Worm (Caenorhabditis elegans) whole organism, L4 larva: ENCODE measurements around the gene ints-11.

Experiments used
- F37D6.2 ChIP-seq: sonication (generic microtip); optimal IDR thresholded peaks from 2 replicates; lab custom pipeline; 2016; ENCODE audit warnings: mild to moderate bottlenecking, missing genetic modification characterization, missing compliant biosample characterization
- F44E2.7 ChIP-seq: fragments of 200-800 bp; sonication (Bioruptor generic); IDR thresholded peaks from 2 replicates; pipeline ENCODE4 v2.1.2; 2022; ENCODE audit warnings: missing genetic modification characterization, missing compliant biosample characterization
- T26A8.4 ChIP-seq: fragments of 200-800 bp; sonication (Bioruptor generic); IDR thresholded peaks from 2 replicates; pipeline ENCODE4 v1.3.6; 2022; ENCODE audit warnings: missing genetic modification characterization, missing compliant biosample characterization
- Y105C5A.15 ChIP-seq: fragments of 200-800 bp; sonication (Bioruptor generic); IDR thresholded peaks from 2 replicates; pipeline ENCODE4 v1.3.6; 2022; ENCODE audit warnings: missing genetic modification characterization, missing compliant biosample characterization
- aha-1 ChIP-seq: fragments of 150-350 bp; peaks from one replicate; lab custom pipeline; 2014; ENCODE audit warnings: missing biosample characterization, missing genetic modification characterization
- arid-1 ChIP-seq: fragments of 200-800 bp; sonication (Bioruptor generic); conservative IDR thresholded peaks from 2 replicates; pipeline ENCODE4 v1.3.6; 2022; ENCODE audit warnings: missing genetic modification reagents, missing genetic modification characterization, missing compliant biosample characterization
- ceh-28 ChIP-seq: fragments of 150-350 bp; optimal IDR thresholded peaks from 2 replicates; lab custom pipeline; 2014; ENCODE audit warnings: missing biosample characterization, missing genetic modification reagents, missing genetic modification characterization
- ceh-44 ChIP-seq: fragments of 200-800 bp; sonication (Bioruptor generic); IDR thresholded peaks from 2 replicates; pipeline ENCODE4 v1.3.6; 2022; ENCODE audit warnings: missing genetic modification reagents, missing genetic modification characterization, missing compliant biosample characterization
- ceh-62 ChIP-seq: sonication (generic microtip); optimal IDR thresholded peaks from 2 replicates; lab custom pipeline; 2017; ENCODE audit warnings: missing biosample characterization, missing genetic modification characterization
- ces-1 ChIP-seq: fragments of 150-350 bp; sonication (generic microtip); optimal IDR thresholded peaks from 4 replicates; lab custom pipeline; 2014; ENCODE audit warnings: missing biosample characterization, missing genetic modification reagents, missing genetic modification characterization
- cey-2 ChIP-seq: sonication (generic microtip); optimal IDR thresholded peaks from 3 replicates; lab custom pipeline; 2017; ENCODE audit warnings: missing genetic modification characterization, mild to moderate bottlenecking, missing compliant biosample characterization, antibody characterized with exemption, borderline replicate concordance; ENCODE audit not compliant: insufficient read depth
- daf-16 ChIP-seq, 3 experiments: sonication (generic microtip); optimal IDR thresholded peaks; 2 replicates each; lab custom pipeline; 2016 to 2017; ENCODE audit warnings: missing genetic modification characterization in 3 of 3, missing genetic modification reagents in 3 of 3, mild to moderate bottlenecking in 2 of 3, missing compliant biosample characterization in 2 of 3, missing biosample characterization in 1 of 3, moderate library complexity in 1 of 3
- daf-19 ChIP-seq: fragments of 200-800 bp; sonication (Bioruptor generic); conservative IDR thresholded peaks from 2 replicates; pipeline ENCODE4 v1.3.6; 2022; ENCODE audit warnings: missing genetic modification characterization, missing compliant biosample characterization
- daf-8 ChIP-seq: fragments of 200-800 bp; sonication (Bioruptor generic); IDR thresholded peaks from 2 replicates; pipeline ENCODE4 v1.3.6; 2022; ENCODE audit warnings: missing genetic modification characterization, missing compliant biosample characterization
- dmd-6 ChIP-seq: fragments of 200-800 bp; sonication (Bioruptor generic); IDR thresholded peaks from 2 replicates; pipeline ENCODE4 v1.3.6; 2022; ENCODE audit warnings: missing genetic modification reagents, missing genetic modification characterization, missing compliant biosample characterization
- dpl-1 ChIP-seq: fragments of 150-350 bp; optimal IDR thresholded peaks from 2 replicates; lab custom pipeline; 2014; ENCODE audit warnings: missing biosample characterization, missing genetic modification reagents, missing genetic modification characterization
- duxl-1 ChIP-seq: sonication (generic microtip); optimal IDR thresholded peaks from 2 replicates; lab custom pipeline; 2016; ENCODE audit warnings: mild to moderate bottlenecking, missing genetic modification characterization, moderate library complexity, missing compliant biosample characterization; ENCODE audit not compliant: poor library complexity
- dve-1 ChIP-seq: sonication (generic microtip); optimal IDR thresholded peaks from 2 replicates; lab custom pipeline; 2017; ENCODE audit warnings: antibody characterized with exemption, mild to moderate bottlenecking, missing genetic modification characterization, missing compliant biosample characterization; ENCODE audit not compliant: insufficient read depth
- fkh-10 ChIP-seq: fragments of 150-350 bp; optimal IDR thresholded peaks from 2 replicates; lab custom pipeline; 2014; ENCODE audit warnings: missing biosample characterization, missing genetic modification reagents, missing genetic modification characterization
- hlh-11 ChIP-seq: fragments of 200-800 bp; sonication (Bioruptor generic); optimal IDR thresholded peaks from 2 replicates; lab custom pipeline; 2018; ENCODE audit warnings: mild to moderate bottlenecking, missing genetic modification characterization, missing compliant biosample characterization
- hlh-30 ChIP-seq: sonication (generic microtip); optimal IDR thresholded peaks from 2 replicates; lab custom pipeline; 2017; ENCODE audit warnings: antibody characterized with exemption, mild to moderate bottlenecking, missing genetic modification characterization, missing compliant biosample characterization; ENCODE audit not compliant: insufficient read depth
- hmg-1.1 ChIP-seq: fragments of 200-800 bp; sonication (Bioruptor generic); IDR thresholded peaks from 2 replicates; pipeline ENCODE4 v1.3.6; 2022; ENCODE audit warnings: missing genetic modification reagents, missing genetic modification characterization, missing compliant biosample characterization
- lin-1 ChIP-seq: fragments of 200-800 bp; sonication (Bioruptor generic); IDR thresholded peaks from 2 replicates; pipeline ENCODE4 v1.3.6; 2022; ENCODE audit warnings: missing genetic modification reagents, missing genetic modification characterization, missing compliant biosample characterization
- lin-38 ChIP-seq: fragments of 200-800 bp; sonication (Bioruptor generic); IDR thresholded peaks from 2 replicates; pipeline ENCODE4 v1.3.6; 2022; ENCODE audit warnings: missing genetic modification reagents, missing genetic modification characterization, missing compliant biosample characterization
- lsy-2 ChIP-seq, 2 experiments: fragments of 150-350 bp in 1 of 2; sonication (generic microtip) in 1 of 2; optimal IDR thresholded peaks; 2 replicates each; lab custom pipeline; 2014 to 2017; ENCODE audit warnings: missing biosample characterization in 2 of 2, missing genetic modification characterization in 2 of 2
- mdl-1 ChIP-seq, 2 experiments: fragments of 150-350 bp in 1 of 2; sonication (generic microtip) in 1 of 2; optimal IDR thresholded peaks; 2 replicates each; lab custom pipeline; 2014 to 2017; ENCODE audit warnings: missing biosample characterization in 2 of 2, missing genetic modification characterization in 2 of 2
- mdt-29 ChIP-seq: fragments of 200-800 bp; sonication (Bioruptor generic); IDR thresholded peaks from 2 replicates; pipeline ENCODE4 v1.3.6; 2022; ENCODE audit warnings: missing genetic modification reagents, missing genetic modification characterization, missing compliant biosample characterization
- mep-1 ChIP-seq: fragments of 150-350 bp; sonication (generic microtip); optimal IDR thresholded peaks from 3 replicates; lab custom pipeline; 2014; ENCODE audit warnings: missing biosample characterization, missing genetic modification characterization
- nhr-102 ChIP-seq: sonication (generic microtip); optimal IDR thresholded peaks from 2 replicates; lab custom pipeline; 2016; ENCODE audit warnings: mild to moderate bottlenecking, missing genetic modification characterization, moderate library complexity, missing compliant biosample characterization
- nhr-25 ChIP-seq: sonication (generic microtip); optimal IDR thresholded peaks from 2 replicates; lab custom pipeline; 2017; ENCODE audit warnings: missing genetic modification characterization, mild to moderate bottlenecking, missing compliant biosample characterization, antibody characterized with exemption, moderate library complexity, borderline replicate concordance; ENCODE audit not compliant: insufficient read depth
- nhr-41 ChIP-seq: fragments of 200-800 bp; sonication (Bioruptor generic); IDR thresholded peaks from 2 replicates; pipeline ENCODE4 v1.3.6; 2022; ENCODE audit warnings: missing genetic modification reagents, missing genetic modification characterization, missing compliant biosample characterization
- nhr-42 ChIP-seq: fragments of 200-800 bp; sonication (Bioruptor generic); IDR thresholded peaks from 2 replicates; pipeline ENCODE4 v1.3.6; 2022; ENCODE audit warnings: missing genetic modification characterization, missing compliant biosample characterization
- nhr-6 ChIP-seq: fragments of 150-350 bp; optimal IDR thresholded peaks from 2 replicates; lab custom pipeline; 2014; ENCODE audit warnings: missing biosample characterization, missing genetic modification characterization
- nhr-77 ChIP-seq: fragments of 150-350 bp; optimal IDR thresholded peaks from 2 replicates; lab custom pipeline; 2014; ENCODE audit warnings: missing biosample characterization, missing genetic modification characterization
- php-3 ChIP-seq: fragments of 200-800 bp; sonication (Bioruptor generic); IDR thresholded peaks from 2 replicates; pipeline ENCODE4 v1.3.6; 2022; ENCODE audit warnings: missing genetic modification reagents, missing genetic modification characterization, missing compliant biosample characterization
- pqm-1 ChIP-seq: sonication (generic microtip); optimal IDR thresholded peaks from 2 replicates; lab custom pipeline; 2017; ENCODE audit warnings: missing biosample characterization, missing genetic modification characterization
- rbr-2 ChIP-seq: sonication (generic microtip); optimal IDR thresholded peaks from 2 replicates; lab custom pipeline; 2016; ENCODE audit warnings: missing genotype, missing genetic modification characterization, missing compliant biosample characterization
- saeg-2 ChIP-seq: fragments of 200-800 bp; sonication (Bioruptor generic); IDR thresholded peaks from 2 replicates; pipeline ENCODE4 v1.3.6; 2022; ENCODE audit warnings: missing genetic modification reagents, missing genetic modification characterization, missing compliant biosample characterization
- set-16 ChIP-seq: fragments of 200-800 bp; sonication (Bioruptor generic); IDR thresholded peaks from 2 replicates; pipeline ENCODE4 v1.3.6; 2022; ENCODE audit warnings: missing genetic modification reagents, missing genetic modification characterization, missing compliant biosample characterization
- snpc-1.2 ChIP-seq: fragments of 200-800 bp; sonication (Bioruptor generic); IDR thresholded peaks from 2 replicates; pipeline ENCODE4 v1.3.6; 2022; ENCODE audit warnings: missing genetic modification reagents, missing genetic modification characterization, missing compliant biosample characterization
- spr-3 ChIP-seq: fragments of 200-800 bp; sonication (Bioruptor generic); optimal IDR thresholded peaks from 2 replicates; lab custom pipeline; 2018; ENCODE audit warnings: mild to moderate bottlenecking, missing genetic modification characterization, missing compliant biosample characterization
- unc-39 ChIP-seq: sonication (generic microtip); optimal IDR thresholded peaks from 2 replicates; lab custom pipeline; 2017; ENCODE audit warnings: missing biosample characterization, missing genetic modification characterization
- unc-62 ChIP-seq, 3 experiments: fragments of 150-350 bp in 1 of 3; sonication (generic microtip); optimal IDR thresholded peaks in 2 of 3; peaks in 1 of 3; 1 replicate in 1 of 3; 2 replicates in 2 of 3; lab custom pipeline; 2014 to 2017; ENCODE audit warnings: missing biosample characterization in 3 of 3, missing genetic modification characterization in 3 of 3, missing genetic modification reagents in 3 of 3, missing genotype in 1 of 3
- vab-7 ChIP-seq: fragments of 200-800 bp; sonication (Bioruptor generic); IDR thresholded peaks from 2 replicates; pipeline ENCODE4 v1.3.6; 2022; ENCODE audit warnings: missing genetic modification reagents, missing genetic modification characterization, missing compliant biosample characterization

The ints-11 gene

DNA sequence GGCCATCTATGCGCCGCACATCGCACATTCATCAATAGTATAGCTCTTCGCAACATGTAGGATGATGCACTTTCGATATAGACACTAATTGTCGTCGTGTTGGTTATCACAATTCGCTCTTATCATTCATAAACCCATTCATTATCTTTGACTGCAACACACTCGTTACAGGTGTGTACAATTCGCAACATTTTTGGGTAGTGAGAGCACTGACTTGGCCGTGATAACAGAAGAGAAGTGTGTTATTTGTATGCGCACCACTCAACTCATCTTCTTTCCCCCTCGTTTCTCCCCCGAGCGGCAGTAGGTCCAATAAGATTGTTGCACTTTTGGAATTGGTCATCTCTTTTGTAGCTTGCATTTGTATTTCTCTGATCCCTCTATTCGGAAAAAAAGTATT, 16.0 kb downstream of the ints-11 start (continued):
- TF ChIP-seq duxl-1 (tag; lab: Kevin White, UChicago) (peak; percentile 22), unc-62 (GFP tag; optimal IDR thresholded peaks at IDR 0.05 in 1 of 2; lab: Kevin White, UChicago) (no peak), unc-62 (tag; optimal IDR thresholded peaks at IDR 0.05; lab: Kevin White, UChicago) (no peak), nhr-41 (GFP tag; lab: Robert Waterston, UW) (no peak), Y105C5A.15 (GFP tag; lab: Robert Waterston, UW) (no peak), T26A8.4 (GFP tag; lab: Robert Waterston, UW) (no peak), mep-1 (tag; lab: Kevin White, UChicago) (peak; percentile 29), snpc-1.2 (no peak), nhr-42 (GFP tag; lab: Robert Waterston, UW) (no peak), nhr-77 (tag; lab: Kevin White, UChicago) (peak; percentile 57), F44E2.7 (GFP tag; lab: Robert Waterston, UW) (no peak), lin-1 (GFP tag; lab: Robert Waterston, UW) (no peak), lsy-2 (tag; optimal IDR thresholded peaks at IDR 0.05; lab: Kevin White, UChicago) (peak in 1 of 2 experiments; percentile 30), daf-8 (no peak)

DNA sequence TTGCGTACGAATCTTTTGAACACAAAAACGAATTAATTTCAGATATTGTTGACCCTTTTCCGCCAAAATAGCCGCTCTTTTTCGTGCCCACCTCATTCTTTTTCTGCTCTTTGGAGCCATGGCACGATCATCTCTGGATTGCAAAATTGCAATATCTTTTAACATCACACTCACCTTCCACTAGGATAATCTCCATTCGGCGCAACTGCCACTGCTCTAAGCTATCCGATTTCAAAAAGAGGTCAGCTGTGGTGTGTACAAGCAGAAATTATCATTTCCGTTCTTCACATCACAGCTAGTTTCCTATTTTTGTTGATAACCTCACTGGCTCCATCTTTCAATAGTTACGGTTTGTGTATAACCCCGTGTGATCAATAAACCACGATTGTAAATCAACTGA, 16.7 kb downstream of the ints-11 start:
- TF ChIP-seq daf-16 (GFP tag; optimal IDR thresholded peaks at IDR 0.05; lab: Kevin White, UChicago) (no peak), daf-16 (tag; optimal IDR thresholded peaks at IDR 0.05; lab: Kevin White, UChicago) (peak; percentile 5), aha-1 (tag; lab: Kevin White, UChicago) (peak; percentile 82), cey-2 (tag; lab: Kevin White, UChicago) (no peak)

- TF ChIP-seq ceh-62 (no peak), mdt-29 (GFP tag; lab: Robert Waterston, UW) (no peak), pqm-1 (no peak), vab-7 (peak; percentile 41; the same call in 1 of the 2 replicates), dpl-1 (peak; percentile 4), hlh-30 (tag; lab: Kevin White, UChicago) (peak; percentile 59), unc-39 (no peak), Y105C5A.15 (GFP tag; lab: Robert Waterston, UW) (no peak), mdl-1 (tag; optimal IDR thresholded peaks at IDR 0.05; lab: Kevin White, UChicago) (peak; percentile 22 to 77), dmd-6 (peak; percentile 59; the same call in 1 of the 2 replicates), saeg-2 (GFP tag; lab: Robert Waterston, UW) (no peak), F37D6.2 (tag; lab: Kevin White, UChicago) (no peak), nhr-102 (no peak), php-3 (GFP tag; lab: Robert Waterston, UW) (no peak), lin-38 (GFP tag; lab: Robert Waterston, UW) (peak; percentile 54), daf-19 (GFP tag; lab: Robert Waterston, UW) (no peak), ces-1 (GFP tag; lab: Kevin White, UChicago) (no peak), nhr-25 (no peak), fkh-10 (GFP tag; lab: Kevin White, UChicago) (peak; percentile 20), lsy-2 (tag; optimal IDR thresholded peaks at IDR 0.05; lab: Kevin White, UChicago) (peak; percentile 59 to 75), snpc-1.2 (no peak), nhr-6 (tag; lab: Kevin White, UChicago) (peak; percentile 9), dve-1 (tag; lab: Kevin White, UChicago) (peak; percentile 47), mep-1 (tag; lab: Kevin White, UChicago) (peak; percentile 64), hmg-1.1 (GFP tag; lab: Robert Waterston, UW) (peak; percentile 76), unc-62 (GFP tag; optimal IDR thresholded peaks at IDR 0.05 in 1 of 2; lab: Kevin White, UChicago) (no peak), unc-62 (tag; optimal IDR thresholded peaks at IDR 0.05; lab: Kevin White, UChicago) (no peak), ceh-44 (GFP tag; lab: Robert Waterston, UW) (no peak), ceh-28 (tag; lab: Kevin White, UChicago) (peak; percentile 32), daf-16 (GFP tag; optimal IDR thresholded peaks at IDR 0.05; lab: Kevin White, UChicago) (no peak), daf-16 (tag; optimal IDR thresholded peaks at IDR 0.05; lab: Kevin White, UChicago) (peak; percentile 25), set-16 (GFP tag; lab: Robert Waterston, UW) (no peak), spr-3 (GFP tag; lab: Kevin White, UChicago) (no peak), rbr-2 (peak; percentile 60), arid-1 (GFP tag; lab: Robert Waterston, UW) (0 out of 2 replicates have a peak, but pooled peaks have one; percentile 22), hlh-11 (tag; lab: Kevin White, UChicago) (peak; percentile 69), daf-8 (no peak)
Observed at ce11 chrII:8126132-8126531, 17.1 kb downstream of the ints-11 start.
